Fruit fly (Drosophila melanogaster) whole organism, embryonic: ENCODE results near the gene Catsup.

Source experiments
- B-H1 ChIP-seq: fragments of 200-800 bp; sonication (Bioruptor generic); IDR thresholded peaks from 3 replicates; pipeline ENCODE4 v1.3.6; 2022; ENCODE audit warnings: missing biosample characterization, missing genetic modification characterization
- Bteb2 ChIP-seq: fragments of 200-800 bp; sonication (Bioruptor generic); optimal IDR thresholded peaks from 2 replicates; lab custom pipeline; 2016; ENCODE audit warnings: missing biosample characterization, missing genetic modification characterization
- CG1024 ChIP-seq: fragments of 200-800 bp; sonication (Bioruptor generic); IDR thresholded peaks from 2 replicates; pipeline ENCODE4 v1.3.6; 2022; ENCODE audit warnings: missing biosample characterization, missing genetic modification characterization
- CG10267 ChIP-seq: fragments of 200-800 bp; sonication (Bioruptor generic); optimal IDR thresholded peaks from 2 replicates; lab custom pipeline; 2018; ENCODE audit warnings: missing biosample characterization, mild to moderate bottlenecking, missing genetic modification characterization, moderate library complexity
- CG11696 ChIP-seq: fragments of 200-800 bp; sonication (Bioruptor generic); IDR thresholded peaks from 2 replicates; pipeline ENCODE4 v1.3.6; 2022; ENCODE audit warnings: missing biosample characterization, missing genetic modification characterization
- CG1233 ChIP-seq: fragments of 200-800 bp; sonication (Bioruptor generic); optimal IDR thresholded peaks from 4 replicates; lab custom pipeline; 2018; ENCODE audit warnings: missing biosample characterization, mild to moderate bottlenecking, missing genetic modification characterization
- CG13123 ChIP-seq: fragments of 200-800 bp; sonication (Bioruptor generic); optimal IDR thresholded peaks from 2 replicates; lab custom pipeline; 2016; ENCODE audit warnings: missing biosample characterization, missing genetic modification characterization
- CG13424 ChIP-seq: fragments of 200-800 bp; sonication (Bioruptor generic); optimal IDR thresholded peaks from 2 replicates; lab custom pipeline; 2019; ENCODE audit warnings: missing biosample characterization, mild to moderate bottlenecking, missing genetic modification characterization, moderate library complexity
- CG17612 ChIP-seq: fragments of 200-800 bp; sonication (Bioruptor generic); IDR thresholded peaks from 2 replicates; pipeline ENCODE4 v1.3.6; 2022; ENCODE audit warnings: missing biosample characterization, missing genetic modification characterization
- CG17802 ChIP-seq: fragments of 200-800 bp; sonication (Bioruptor generic); optimal IDR thresholded peaks from 2 replicates; lab custom pipeline; 2018; ENCODE audit warnings: missing biosample characterization, mild to moderate bottlenecking, missing genetic modification characterization, moderate library complexity
- CG2875 ChIP-seq: fragments of 200-800 bp; sonication (Bioruptor generic); optimal IDR thresholded peaks from 2 replicates; lab custom pipeline; 2017; ENCODE audit warnings: missing biosample characterization, mild to moderate bottlenecking, missing genetic modification characterization, missing genetic modification reagents
- CG34376 ChIP-seq: fragments of 200-800 bp; sonication (Bioruptor generic); optimal IDR thresholded peaks from 2 replicates; lab custom pipeline; 2018; ENCODE audit warnings: missing biosample characterization, mild to moderate bottlenecking, missing genetic modification characterization
- CG3847 ChIP-seq: fragments of 200-800 bp; sonication (Bioruptor generic); IDR thresholded peaks from 2 replicates; pipeline ENCODE4 v1.3.6; 2022; ENCODE audit warnings: missing biosample characterization, missing genetic modification characterization
- CG4360 ChIP-seq: fragments of 200-800 bp; sonication (Bioruptor generic); IDR thresholded peaks from 2 replicates; pipeline ENCODE4 v1.3.6; 2022; ENCODE audit warnings: missing biosample characterization, missing genetic modification characterization
- CG4730 ChIP-seq: fragments of 200-800 bp; sonication (Bioruptor generic); IDR thresholded peaks from 2 replicates; pipeline ENCODE4 v1.3.6; 2022; ENCODE audit warnings: missing biosample characterization, missing genetic modification characterization
- CG5180 ChIP-seq: fragments of 200-800 bp; sonication (Bioruptor generic); optimal IDR thresholded peaks from 3 replicates; lab custom pipeline; 2017; ENCODE audit warnings: missing biosample characterization, missing genetic modification characterization, mild to moderate bottlenecking, moderate library complexity, missing genetic modification reagents
- CG6765 ChIP-seq: fragments of 200-800 bp; sonication (Bioruptor generic); optimal IDR thresholded peaks from 3 replicates; lab custom pipeline; 2017; ENCODE audit warnings: missing biosample characterization, mild to moderate bottlenecking, missing genetic modification characterization
- CG7928 ChIP-seq: fragments of 200-800 bp; sonication (Bioruptor generic); optimal IDR thresholded peaks from 2 replicates; lab custom pipeline; 2017; ENCODE audit warnings: missing biosample characterization, mild to moderate bottlenecking, missing genetic modification characterization
- CG8944 ChIP-seq: fragments of 200-800 bp; sonication (Bioruptor generic); optimal IDR thresholded peaks from 3 replicates; lab custom pipeline; 2016; ENCODE audit warnings: missing biosample characterization, missing genetic modification characterization
- CG9609 ChIP-seq: fragments of 200-800 bp; sonication (Bioruptor generic); optimal IDR thresholded peaks from 3 replicates; lab custom pipeline; 2016; ENCODE audit warnings: missing biosample characterization, missing genetic modification characterization
- Deaf1 ChIP-seq: fragments of 200-800 bp; optimal IDR thresholded peaks from 3 replicates; lab custom pipeline; 2019; ENCODE audit warnings: missing biosample characterization, mild to moderate bottlenecking, missing genetic modification characterization, moderate library complexity
- Dp ChIP-seq: fragments of 200-800 bp; sonication (Bioruptor generic); optimal IDR thresholded peaks from 2 replicates; lab custom pipeline; 2018; ENCODE audit warnings: missing biosample characterization, mild to moderate bottlenecking, missing genetic modification characterization, moderate library complexity
- E2f2 ChIP-seq: fragments of 200-800 bp; sonication (Bioruptor generic); IDR thresholded peaks from 2 replicates; pipeline ENCODE4 v1.3.6; 2022; ENCODE audit warnings: missing biosample characterization, missing genetic modification characterization
- Fer2 ChIP-seq: fragments of 200-800 bp; sonication (Bioruptor generic); optimal IDR thresholded peaks from 2 replicates; lab custom pipeline; 2018; ENCODE audit warnings: missing biosample characterization, mild to moderate bottlenecking, missing genetic modification characterization, moderate library complexity
- Fer3 ChIP-seq: fragments of 200-800 bp; sonication (Bioruptor generic); optimal IDR thresholded peaks from 2 replicates; lab custom pipeline; 2018; ENCODE audit warnings: missing biosample characterization, mild to moderate bottlenecking, missing genetic modification characterization, moderate library complexity
- Gsc ChIP-seq: fragments of 200-800 bp; sonication (Bioruptor generic); IDR thresholded peaks from 2 replicates; pipeline ENCODE4 v1.3.6; 2022; ENCODE audit warnings: missing biosample characterization, missing genetic modification characterization
- H2.0 ChIP-seq: fragments of 200-800 bp; sonication (Bioruptor generic); IDR thresholded peaks from 2 replicates; pipeline ENCODE4 v1.3.6; 2022; ENCODE audit warnings: missing biosample characterization, missing genetic modification characterization
- HLH3B ChIP-seq: fragments of 200-800 bp; sonication (Bioruptor generic); IDR thresholded peaks from 2 replicates; pipeline ENCODE4 v1.3.6; 2022; ENCODE audit warnings: missing biosample characterization, missing genetic modification characterization
- Hand ChIP-seq: fragments of 200-800 bp; sonication (Bioruptor generic); optimal IDR thresholded peaks from 2 replicates; lab custom pipeline; 2017; ENCODE audit warnings: mild to moderate bottlenecking, missing biosample characterization, missing genetic modification reagents, missing genetic modification characterization
- Hmr ChIP-seq: fragments of 200-800 bp; sonication (Bioruptor generic); optimal IDR thresholded peaks from 3 replicates; lab custom pipeline; 2017; ENCODE audit warnings: mild to moderate bottlenecking, missing biosample characterization, missing genetic modification reagents, missing genetic modification characterization
- Med ChIP-seq: fragments of 200-800 bp; sonication (Bioruptor generic); peaks from one replicate; lab custom pipeline; 2016; ENCODE audit warnings: missing biosample characterization, missing genetic modification characterization, mild to moderate bottlenecking, inconsistent platforms, moderate library complexity
- Mrtf ChIP-seq: fragments of 200-800 bp; sonication (Bioruptor generic); IDR thresholded peaks from 3 replicates; pipeline ENCODE4 v1.3.6; 2022; ENCODE audit warnings: missing biosample characterization, missing genetic modification characterization
- Optix ChIP-seq: fragments of 200-800 bp; sonication (Bioruptor generic); IDR thresholded peaks from 3 replicates; pipeline ENCODE4 v1.3.6; 2022; ENCODE audit warnings: missing biosample characterization, missing genetic modification characterization
- Poxn ChIP-seq: fragments of 200-800 bp; sonication (Bioruptor generic); IDR thresholded peaks from 2 replicates; pipeline ENCODE4 v1.3.6; 2022; ENCODE audit warnings: missing biosample characterization, missing genetic modification characterization
- Taf1 ChIP-seq: fragments of 200-800 bp; sonication (Bioruptor generic); IDR thresholded peaks from 2 replicates; pipeline ENCODE4 v1.3.6; 2022; ENCODE audit warnings: missing biosample characterization, missing genetic modification characterization
- Vsx1 ChIP-seq: fragments of 200-800 bp; sonication (Bioruptor generic); optimal IDR thresholded peaks from 2 replicates; lab custom pipeline; 2017; ENCODE audit warnings: missing biosample characterization, mild to moderate bottlenecking, missing genetic modification characterization, missing genetic modification reagents
- aop ChIP-seq: fragments of 200-800 bp; sonication (Bioruptor generic); IDR thresholded peaks from 2 replicates; pipeline ENCODE4 v1.3.6; 2022; ENCODE audit warnings: missing biosample characterization, missing genetic modification characterization
- bbx ChIP-seq: fragments of 200-800 bp; sonication (Bioruptor generic); IDR thresholded peaks from 2 replicates; pipeline ENCODE4 v1.3.6; 2022; ENCODE audit warnings: missing biosample characterization, missing genetic modification characterization; ENCODE audit not compliant: partially characterized antibody
- cad ChIP-seq: fragments of >200 bp; optimal IDR thresholded peaks from 2 replicates; lab custom pipeline; 2017; ENCODE audit warnings: missing biosample characterization, missing genetic modification characterization
- danr ChIP-seq: fragments of 200-800 bp; sonication (Bioruptor generic); IDR thresholded peaks from 2 replicates; pipeline ENCODE4 v1.3.6; 2022; ENCODE audit warnings: missing biosample characterization, missing genetic modification characterization
- dpn ChIP-seq, 2 experiments: fragments of 200-800 bp; sonication (Bioruptor generic); optimal IDR thresholded peaks; 3 replicates each; lab custom pipeline; 2016; ENCODE audit warnings: missing biosample characterization in 2 of 2, missing genetic modification characterization in 2 of 2
- eve ChIP-seq, 2 experiments: fragments of >200 bp; optimal IDR thresholded peaks; 2 replicates each; lab custom pipeline; 2017; ENCODE audit warnings: missing biosample characterization in 2 of 2, missing genetic modification characterization in 2 of 2
- gt ChIP-seq: fragments of 200-800 bp; sonication (Bioruptor generic); IDR thresholded peaks from 2 replicates; pipeline ENCODE4 v1.3.6; 2022; ENCODE audit warnings: missing biosample characterization, missing genetic modification characterization
- lilli ChIP-seq: fragments of 200-800 bp; sonication (Bioruptor generic); optimal IDR thresholded peaks from 3 replicates; lab custom pipeline; 2016; ENCODE audit warnings: missing biosample characterization, missing genetic modification characterization
- nerfin-1 ChIP-seq: fragments of 200-800 bp; sonication (Bioruptor generic); optimal IDR thresholded peaks from 3 replicates; lab custom pipeline; 2019; ENCODE audit warnings: missing biosample characterization, mild to moderate bottlenecking, missing genetic modification characterization, moderate library complexity
- onecut ChIP-seq: fragments of 200-800 bp; sonication (Bioruptor generic); IDR thresholded peaks from 2 replicates; pipeline ENCODE4 v1.3.6; 2022; ENCODE audit warnings: missing biosample characterization, missing genetic modification characterization
- row ChIP-seq: fragments of 200-800 bp; sonication (Bioruptor generic); IDR thresholded peaks from 3 replicates; pipeline ENCODE4 v1.3.6; 2022; ENCODE audit warnings: missing biosample characterization, missing genetic modification characterization
- tgo ChIP-seq: fragments of 200-800 bp; sonication (Bioruptor generic); IDR thresholded peaks from 3 replicates; pipeline ENCODE4 v1.3.6; 2022; ENCODE audit warnings: missing biosample characterization, missing genetic modification characterization
- z ChIP-seq: fragments of 200-800 bp; sonication (Bioruptor generic); IDR thresholded peaks from 3 replicates; pipeline ENCODE4 v1.3.6; 2022; ENCODE audit warnings: missing biosample characterization, missing genetic modification characterization
- zfh1 ChIP-seq: fragments of 200-800 bp; sonication (Bioruptor generic); IDR thresholded peaks from 3 replicates; pipeline ENCODE4 v1.3.6; 2022; ENCODE audit warnings: missing biosample characterization, missing genetic modification characterization

The Catsup gene

dm6 chr2L:19002959-19003371, 38.7 kb upstream of the Catsup start, which contains the start of gene CG31793 (continued):
- no peak for TF ChIP-seq danr (GFP tag; lab: Robert Waterston, UW)
- TF ChIP-seq CG1233 (GFP tag; lab: Kevin White, UChicago) = peak; percentile 50
- TF ChIP-seq row = peak; percentile 67
- no peak for TF ChIP-seq CG1024

- TF ChIP-seq Hand (peak; percentile 91), Fer3 (peak; percentile 92), onecut (GFP tag; lab: Robert Waterston, UW) (peak; percentile 91), Fer2 (peak; percentile 68), CG9609 (GFP tag; lab: Kevin White, UChicago) (peak; percentile 92), eve (GFP tag; optimal IDR thresholded peaks at IDR 0.05; lab: Kevin White, UChicago) (no peak), Bteb2 (peak; percentile 88), CG8944 (GFP tag; lab: Kevin White, UChicago) (peak; percentile 73), zfh1 (GFP tag; lab: Robert Waterston, UW) (peak; percentile 91), CG10267 (tag; lab: Kevin White, UChicago) (peak; percentile 92), Gsc (GFP tag; lab: Robert Waterston, UW) (no peak), tgo (GFP tag; lab: Robert Waterston, UW) (peak; percentile 81), E2f2 (GFP tag; lab: Robert Waterston, UW) (peak; percentile 99), CG34376 (GFP tag; lab: Kevin White, UChicago) (peak; percentile 98), Dp (GFP tag; lab: Kevin White, UChicago) (peak; percentile 95), Hmr (GFP tag; lab: Kevin White, UChicago) (peak; percentile 99), Optix (peak; percentile 80), lilli (GFP tag; lab: Kevin White, UChicago) (peak; percentile 79), CG6765 (GFP tag; lab: Kevin White, UChicago) (peak; percentile 97), Mrtf (peak; percentile 57; the same call in 2 of the 3 replicates), HLH3B (GFP tag; lab: Robert Waterston, UW) (peak; percentile 80), Poxn (no peak), B-H1 (peak; percentile 62; the same call in 1 of the 3 replicates), CG13424 (peak; percentile 70), CG4730 (GFP tag; lab: Robert Waterston, UW) (peak; percentile 17; the same call in 1 of the 2 replicates), CG3847 (peak; percentile 96), Deaf1 (tag; lab: Kevin White, UChicago) (peak; percentile 60), bbx (GFP tag; lab: Robert Waterston, UW) (peak; percentile 63), CG13123 (peak; percentile 82), CG2875 (GFP tag; lab: Kevin White, UChicago) (peak; percentile 92), cad (GFP tag; lab: Kevin White, UChicago) (no peak), dpn (GFP tag; optimal IDR thresholded peaks at IDR 0.05; lab: Kevin White, UChicago) (peak; percentile 81 to 93), CG11696 (no peak; the same call in 1 of the 2 replicates), z (GFP tag; lab: Robert Waterston, UW) (peak; percentile 71; the same call in 2 of the 3 replicates), Taf1 (GFP tag; lab: Robert Waterston, UW) (peak; percentile 37; the same call in 1 of the 2 replicates), CG17612 (GFP tag; lab: Robert Waterston, UW) (peak; percentile 74; the same call in 1 of the 2 replicates), Vsx1 (peak; percentile 90), Med (GFP tag; lab: Kevin White, UChicago) (peak; percentile 99), CG4360 (GFP tag; lab: Robert Waterston, UW) (peak; percentile 70), CG7928 (GFP tag; lab: Kevin White, UChicago) (peak; percentile 75), H2.0 (peak; percentile 84), gt (GFP tag; lab: Robert Waterston, UW) (0 out of 2 replicates have a peak, but pooled peaks have one; percentile 43), nerfin-1 (peak; percentile 80), CG17802 (tag; lab: Kevin White, UChicago) (peak; percentile 62), CG5180 (peak; percentile 70), aop (GFP tag; lab: Robert Waterston, UW) (peak; percentile 62)
These were observed 32.5 kb upstream of the Catsup start, which contains the start of gene RpL30 for dm6 chr2L:19009130-19009529. Gene RpL30 (minus strand): TSS chr2L:19009306.
